Fruit fly (Drosophila melanogaster) whole organism, embryonic: ENCODE results near the gene sals.

Experiments
- Blimp-1 ChIP-seq: fragments of 200-800 bp; sonication (Bioruptor generic); optimal IDR thresholded peaks from 3 replicates; lab custom pipeline; 2018; ENCODE audit warnings: missing biosample characterization, missing genetic modification characterization, mild to moderate bottlenecking, moderate library complexity, missing genetic modification reagents
- CG1233 ChIP-seq: fragments of 200-800 bp; sonication (Bioruptor generic); optimal IDR thresholded peaks from 4 replicates; lab custom pipeline; 2018; ENCODE audit warnings: missing biosample characterization, mild to moderate bottlenecking, missing genetic modification characterization
- CG13424 ChIP-seq: fragments of 200-800 bp; sonication (Bioruptor generic); optimal IDR thresholded peaks from 2 replicates; lab custom pipeline; 2019; ENCODE audit warnings: missing biosample characterization, mild to moderate bottlenecking, missing genetic modification characterization, moderate library complexity
- CG16815 ChIP-seq: fragments of 200-800 bp; sonication (Bioruptor generic); optimal IDR thresholded peaks from 3 replicates; lab custom pipeline; 2017; ENCODE audit warnings: missing biosample characterization, mild to moderate bottlenecking, missing genetic modification characterization
- CG16863 ChIP-seq: fragments of 200-800 bp; sonication (Bioruptor generic); optimal IDR thresholded peaks from 3 replicates; lab custom pipeline; 2016; ENCODE audit warnings: missing biosample characterization, missing genetic modification characterization
- CG17612 ChIP-seq: fragments of 200-800 bp; sonication (Bioruptor generic); IDR thresholded peaks from 2 replicates; pipeline ENCODE4 v1.3.6; 2022; ENCODE audit warnings: missing biosample characterization, missing genetic modification characterization
- CG1792 ChIP-seq: fragments of 200-800 bp; sonication (Bioruptor generic); optimal IDR thresholded peaks from 2 replicates; lab custom pipeline; 2016; ENCODE audit warnings: missing biosample characterization, missing genetic modification characterization
- CG32772 ChIP-seq: fragments of 200-800 bp; sonication (Bioruptor generic); IDR thresholded peaks from 2 replicates; pipeline ENCODE4 v1.3.6; 2022; ENCODE audit warnings: missing biosample characterization, missing genetic modification characterization
- CG33213 ChIP-seq: fragments of 200-800 bp; sonication (Bioruptor generic); optimal IDR thresholded peaks from 3 replicates; lab custom pipeline; 2016; ENCODE audit warnings: missing biosample characterization, missing genetic modification characterization
- CG34376 ChIP-seq: fragments of 200-800 bp; sonication (Bioruptor generic); optimal IDR thresholded peaks from 2 replicates; lab custom pipeline; 2018; ENCODE audit warnings: missing biosample characterization, mild to moderate bottlenecking, missing genetic modification characterization
- CG4282 ChIP-seq: fragments of 200-800 bp; sonication (Bioruptor generic); optimal IDR thresholded peaks from 2 replicates; lab custom pipeline; 2016; ENCODE audit warnings: missing biosample characterization, missing genetic modification characterization
- CG4360 ChIP-seq: fragments of 200-800 bp; sonication (Bioruptor generic); IDR thresholded peaks from 2 replicates; pipeline ENCODE4 v1.3.6; 2022; ENCODE audit warnings: missing biosample characterization, missing genetic modification characterization
- CG4820 ChIP-seq: fragments of 200-800 bp; sonication (Bioruptor generic); optimal IDR thresholded peaks from 3 replicates; lab custom pipeline; 2016; ENCODE audit warnings: missing biosample characterization, missing genetic modification characterization
- CG4854 ChIP-seq: fragments of 200-800 bp; sonication (Bioruptor generic); optimal IDR thresholded peaks from 2 replicates; lab custom pipeline; 2016; ENCODE audit warnings: missing biosample characterization, missing genetic modification characterization, inconsistent platforms
- CG9727 ChIP-seq: fragments of 200-800 bp; sonication (Bioruptor generic); optimal IDR thresholded peaks from 3 replicates; lab custom pipeline; 2017; ENCODE audit warnings: missing biosample characterization, mild to moderate bottlenecking, missing genetic modification characterization
- D ChIP-seq, 2 experiments: fragments of 200-800 bp in 1 of 2; fragments of >200 bp in 1 of 2; sonication (Bioruptor generic) in 1 of 2; optimal IDR thresholded peaks; 2 replicates in 1 of 2; 3 replicates in 1 of 2; lab custom pipeline; 2017; ENCODE audit warnings: mild to moderate bottlenecking in 1 of 2, missing biosample characterization in 1 of 2, missing genetic modification characterization in 1 of 2, missing genetic modification reagents in 1 of 2
- D19B ChIP-seq: fragments of 200-800 bp; sonication (Bioruptor generic); optimal IDR thresholded peaks from 2 replicates; lab custom pipeline; 2017; ENCODE audit warnings: missing biosample characterization, mild to moderate bottlenecking, missing genetic modification characterization
- Ets65A ChIP-seq: fragments of 200-800 bp; sonication (Bioruptor generic); peaks from one replicate; lab custom pipeline; 2016; ENCODE audit warnings: missing biosample characterization, missing genetic modification characterization
- HHEX ChIP-seq: fragments of 200-800 bp; sonication (Bioruptor generic); optimal IDR thresholded peaks from 3 replicates; lab custom pipeline; 2017; ENCODE audit warnings: missing biosample characterization, mild to moderate bottlenecking, missing genetic modification characterization, missing genetic modification reagents
- HLH4C ChIP-seq: fragments of 200-800 bp; sonication (Bioruptor generic); IDR thresholded peaks from 3 replicates; pipeline ENCODE4 v1.3.6; 2022; ENCODE audit warnings: missing biosample characterization, missing genetic modification characterization; ENCODE audit not compliant: partially characterized antibody
- Kr ChIP-seq: fragments of 200-800 bp; sonication (Bioruptor generic); optimal IDR thresholded peaks from 2 replicates; lab custom pipeline; 2017; ENCODE audit warnings: missing biosample characterization, mild to moderate bottlenecking, missing genetic modification characterization
- MESR4 ChIP-seq: fragments of 200-800 bp; sonication (Bioruptor generic); optimal IDR thresholded peaks from 2 replicates; lab custom pipeline; 2018; ENCODE audit warnings: missing biosample characterization, mild to moderate bottlenecking, missing genetic modification characterization, moderate library complexity
- NC2β ChIP-seq: fragments of 200-800 bp; sonication (Bioruptor generic); optimal IDR thresholded peaks from 2 replicates; lab custom pipeline; 2016; ENCODE audit warnings: missing biosample characterization, missing genetic modification characterization
- Scr ChIP-seq: fragments of 200-800 bp; sonication (Bioruptor generic); IDR thresholded peaks from 2 replicates; pipeline ENCODE4 v1.3.6; 2022; ENCODE audit warnings: missing biosample characterization, missing genetic modification characterization; ENCODE audit not compliant: partially characterized antibody
- Six4 ChIP-seq: fragments of 200-800 bp; sonication (Bioruptor generic); optimal IDR thresholded peaks from 2 replicates; lab custom pipeline; 2016; ENCODE audit warnings: missing biosample characterization, missing genetic modification characterization
- Xbp1 ChIP-seq: fragments of 200-800 bp; sonication (Bioruptor generic); optimal IDR thresholded peaks from 3 replicates; lab custom pipeline; 2016; ENCODE audit warnings: missing biosample characterization, mild to moderate bottlenecking, missing genetic modification characterization
- amos ChIP-seq: fragments of 200-800 bp; sonication (Bioruptor generic); IDR thresholded peaks from 2 replicates; pipeline ENCODE4 v1.3.6; 2022; ENCODE audit warnings: missing biosample characterization, missing genetic modification characterization; ENCODE audit not compliant: partially characterized antibody
- aop ChIP-seq: fragments of 200-800 bp; sonication (Bioruptor generic); IDR thresholded peaks from 2 replicates; pipeline ENCODE4 v1.3.6; 2022; ENCODE audit warnings: missing biosample characterization, missing genetic modification characterization
- crol ChIP-seq: fragments of 200-800 bp; sonication (Bioruptor generic); IDR thresholded peaks from 2 replicates; pipeline ENCODE4 v1.3.6; 2022; ENCODE audit warnings: missing biosample characterization, missing genetic modification characterization
- da ChIP-seq: fragments of 200-800 bp; sonication (Bioruptor generic); optimal IDR thresholded peaks from 2 replicates; lab custom pipeline; 2016; ENCODE audit warnings: missing biosample characterization, missing genetic modification characterization
- exex ChIP-seq: fragments of 200-800 bp; sonication (Bioruptor generic); optimal IDR thresholded peaks from 4 replicates; lab custom pipeline; 2018; ENCODE audit warnings: missing biosample characterization, mild to moderate bottlenecking, missing genetic modification characterization, moderate library complexity
- fd102C ChIP-seq: fragments of 200-800 bp; sonication (Bioruptor generic); optimal IDR thresholded peaks from 2 replicates; lab custom pipeline; 2018; ENCODE audit warnings: missing biosample characterization, mild to moderate bottlenecking, missing genetic modification characterization, moderate library complexity
- fu2 ChIP-seq: fragments of 200-800 bp; sonication (Bioruptor generic); optimal IDR thresholded peaks from 2 replicates; lab custom pipeline; 2016; ENCODE audit warnings: missing biosample characterization, missing genetic modification characterization
- klu ChIP-seq: fragments of 200-800 bp; sonication (Bioruptor generic); IDR thresholded peaks from 2 replicates; pipeline ENCODE4 v1.3.6; 2022; ENCODE audit warnings: missing biosample characterization, missing genetic modification characterization
- lab ChIP-seq: fragments of 200-800 bp; sonication (Bioruptor generic); optimal IDR thresholded peaks from 3 replicates; lab custom pipeline; 2017; ENCODE audit warnings: missing biosample characterization, missing genetic modification characterization, mild to moderate bottlenecking, moderate library complexity, missing genetic modification reagents
- mam ChIP-seq: fragments of 200-800 bp; sonication (Bioruptor generic); optimal IDR thresholded peaks from 3 replicates; lab custom pipeline; 2016; ENCODE audit warnings: missing biosample characterization, missing genetic modification characterization
- mirr ChIP-seq: fragments of 200-800 bp; sonication (Bioruptor generic); optimal IDR thresholded peaks from 3 replicates; lab custom pipeline; 2018; ENCODE audit warnings: missing biosample characterization, mild to moderate bottlenecking, missing genetic modification characterization
- nerfin-1 ChIP-seq: fragments of 200-800 bp; sonication (Bioruptor generic); optimal IDR thresholded peaks from 3 replicates; lab custom pipeline; 2019; ENCODE audit warnings: missing biosample characterization, mild to moderate bottlenecking, missing genetic modification characterization, moderate library complexity
- nmo ChIP-seq: fragments of 200-800 bp; sonication (Bioruptor generic); optimal IDR thresholded peaks from 2 replicates; lab custom pipeline; 2018; ENCODE audit warnings: missing biosample characterization, mild to moderate bottlenecking, missing genetic modification characterization, moderate library complexity
- odd ChIP-seq: fragments of 200-800 bp; sonication (Bioruptor generic); optimal IDR thresholded peaks from 2 replicates; lab custom pipeline; 2017; ENCODE audit warnings: missing biosample characterization, mild to moderate bottlenecking, missing genetic modification characterization
- pita ChIP-seq: fragments of 200-800 bp; sonication (Bioruptor generic); optimal IDR thresholded peaks from 2 replicates; lab custom pipeline; 2017; ENCODE audit warnings: missing biosample characterization, mild to moderate bottlenecking, missing genetic modification characterization
- salm ChIP-seq: fragments of 200-800 bp; sonication (Bioruptor generic); optimal IDR thresholded peaks from 2 replicates; lab custom pipeline; 2018; ENCODE audit warnings: missing biosample characterization, mild to moderate bottlenecking, missing genetic modification characterization
- sc ChIP-seq, 3 experiments: fragments of >200 bp in 2 of 3; fragments of 200-800 bp in 1 of 3; sonication (Bioruptor generic) in 1 of 3; optimal IDR thresholded peaks; 2 replicates in 2 of 3; 3 replicates in 1 of 3; lab custom pipeline; 2017; ENCODE audit warnings: mild to moderate bottlenecking in 1 of 3, missing biosample characterization in 1 of 3, missing genetic modification characterization in 1 of 3, missing genetic modification reagents in 1 of 3
- scrt ChIP-seq: fragments of 200-800 bp; sonication (Bioruptor generic); optimal IDR thresholded peaks from 2 replicates; lab custom pipeline; 2018; ENCODE audit warnings: missing biosample characterization, mild to moderate bottlenecking, missing genetic modification characterization, moderate library complexity
- sisA ChIP-seq: fragments of 200-800 bp; sonication (Bioruptor generic); IDR thresholded peaks from 2 replicates; pipeline ENCODE4 v1.3.6; 2022; ENCODE audit warnings: missing biosample characterization, missing genetic modification characterization
- slbo ChIP-seq: fragments of 200-800 bp; sonication (Bioruptor generic); IDR thresholded peaks from 2 replicates; pipeline ENCODE4 v1.3.6; 2022; ENCODE audit warnings: missing biosample characterization, missing genetic modification characterization
- slp2 ChIP-seq: fragments of 200-800 bp; sonication (Bioruptor generic); optimal IDR thresholded peaks from 2 replicates; lab custom pipeline; 2016; ENCODE audit warnings: missing biosample characterization, missing genetic modification characterization
- sob ChIP-seq: fragments of 200-800 bp; sonication (Bioruptor generic); IDR thresholded peaks from 2 replicates; pipeline ENCODE4 v1.3.6; 2022; ENCODE audit warnings: missing biosample characterization, missing genetic modification characterization
- unc-4 ChIP-seq: fragments of 200-800 bp; sonication (Bioruptor generic); IDR thresholded peaks from 2 replicates; pipeline ENCODE4 v1.3.6; 2022; ENCODE audit warnings: missing biosample characterization, missing genetic modification characterization; ENCODE audit not compliant: partially characterized antibody
- zen2 ChIP-seq: fragments of 200-800 bp; sonication (Bioruptor generic); IDR thresholded peaks from 3 replicates; pipeline ENCODE4 v1.3.6; 2022; ENCODE audit warnings: missing biosample characterization, missing genetic modification characterization; ENCODE audit not compliant: partially characterized antibody

The sals gene

dm6 chr3R:11490269-11490668 is 38.7 kb upstream of the sals start (continued):
- TF ChIP-seq CG33213 (no peak), sisA (no peak), lab (GFP tag; lab: Kevin White, UChicago) (peak; percentile 58), mam (GFP tag; lab: Kevin White, UChicago) (no peak), D (optimal IDR thresholded peaks at IDR 0.05; lab: Kevin White, UChicago) (no peak), D (GFP tag; optimal IDR thresholded peaks at IDR 0.05; lab: Kevin White, UChicago) (no peak), CG17612 (GFP tag; lab: Robert Waterston, UW) (no peak), HLH4C (GFP tag; lab: Robert Waterston, UW) (no peak), D19B (GFP tag; lab: Kevin White, UChicago) (no peak), sc (optimal IDR thresholded peaks at IDR 0.05; lab: Kevin White, UChicago) (no peak), sc (GFP tag; optimal IDR thresholded peaks at IDR 0.05; lab: Kevin White, UChicago) (no peak), fu2 (no peak), CG34376 (GFP tag; lab: Kevin White, UChicago) (no peak), CG16863 (GFP tag; lab: Kevin White, UChicago) (no peak), exex (no peak), CG9727 (GFP tag; lab: Kevin White, UChicago) (peak; percentile 10), sob (GFP tag; lab: Robert Waterston, UW) (no peak), pita (no peak), amos (no peak), odd (GFP tag; lab: Kevin White, UChicago) (no peak), aop (GFP tag; lab: Robert Waterston, UW) (no peak), MESR4 (GFP tag; lab: Kevin White, UChicago) (no peak), Kr (GFP tag; lab: Kevin White, UChicago) (no peak), CG1792 (GFP tag; lab: Kevin White, UChicago) (no peak), fd102C (GFP tag; lab: Kevin White, UChicago) (no peak), CG13424 (tag; lab: Kevin White, UChicago) (peak; percentile 54), NC2β (GFP tag; lab: Kevin White, UChicago) (no peak), nerfin-1 (tag; lab: Kevin White, UChicago) (no peak), nmo (GFP tag; lab: Kevin White, UChicago) (peak; percentile 20), CG16815 (GFP tag; lab: Kevin White, UChicago) (no peak), salm (tag; lab: Kevin White, UChicago) (no peak), Scr (GFP tag; lab: Robert Waterston, UW) (no peak), CG1233 (GFP tag; lab: Kevin White, UChicago) (no peak), slbo (peak; percentile 31; the same call in 1 of the 2 replicates), da (GFP tag; lab: Kevin White, UChicago) (no peak), scrt (GFP tag; lab: Kevin White, UChicago) (peak; percentile 17), zen2 (GFP tag; lab: Robert Waterston, UW) (no peak), CG4854 (GFP tag; lab: Kevin White, UChicago) (no peak), CG4360 (no peak), CG4282 (GFP tag; lab: Kevin White, UChicago) (no peak), slp2 (no peak), Blimp-1 (GFP tag; lab: Kevin White, UChicago) (no peak), crol (GFP tag; lab: Robert Waterston, UW) (no peak), unc-4 (GFP tag; lab: Robert Waterston, UW) (no peak), mirr (GFP tag; lab: Kevin White, UChicago) (no peak), CG4820 (no peak), Six4 (no peak), CG32772 (GFP tag; lab: Robert Waterston, UW) (no peak), klu (no peak), HHEX (GFP tag; lab: Kevin White, UChicago) (no peak), Xbp1 (GFP tag; lab: Kevin White, UChicago) (no peak), Ets65A (no peak)
